Fruit fly (Drosophila melanogaster): ENCODE measurements around the gene CG16781.

Gene CG16781

dm6 chrX:3426803-3427613 lies 36.8 kb downstream of the CG16781 start (continued):
- TF ChIP-seq NFAT (GFP tag; IDR thresholded peaks at IDR 0.05) (no peak), CG7987 (GFP tag; optimal IDR thresholded peaks at IDR 0.05) (no peak), YL-1 (GFP tag; optimal IDR thresholded peaks at IDR 0.05) (no peak), CG17361 (GFP tag; IDR thresholded peaks at IDR 0.05) (no peak), fu2 (GFP tag; optimal IDR thresholded peaks at IDR 0.05) (no peak), sqz (GFP tag; optimal IDR thresholded peaks at IDR 0.05) (peak; percentile 78), Dip3 (GFP tag; optimal IDR thresholded peaks at IDR 0.05) (no peak), amos (GFP tag; IDR thresholded peaks at IDR 0.05; ENCODE audit: partially characterized antibody) (peak; percentile 62; the same call in 1 of the 2 replicates), CG1024 (GFP tag; IDR thresholded peaks at IDR 0.05) (no peak), CkIIα-i1 (GFP tag; IDR thresholded peaks at IDR 0.05) (no peak), unpg (GFP tag; optimal IDR thresholded peaks at IDR 0.05) (peak; percentile 10), Pdp1 (GFP tag; optimal IDR thresholded peaks at IDR 0.05) (peak in 1 of 2 experiments; percentile 43), ab (GFP tag; optimal IDR thresholded peaks at IDR 0.05) (no peak), Fer1 (GFP tag; optimal IDR thresholded peaks at IDR 0.05) (no peak), CG6272 (GFP tag; IDR thresholded peaks at IDR 0.05) (no peak), CG6254 (GFP tag; optimal IDR thresholded peaks at IDR 0.05) (no peak), Elba2 (GFP tag; optimal IDR thresholded peaks at IDR 0.05) (no peak), CG16813 (GFP tag; IDR thresholded peaks at IDR 0.05; ENCODE audit: partially characterized antibody) (peak; percentile 56; the same call in 2 of the 3 replicates), Kr (GFP tag; optimal IDR thresholded peaks at IDR 0.05) (no peak), Scr (GFP tag; IDR thresholded peaks at IDR 0.05; ENCODE audit: partially characterized antibody) (peak; percentile 40; the same call in 1 of the 2 replicates), chm (GFP tag; IDR thresholded peaks at IDR 0.05) (no peak), lilli (GFP tag; optimal IDR thresholded peaks at IDR 0.05) (no peak), dysf (GFP tag; IDR thresholded peaks at IDR 0.05) (no peak), tin (GFP tag; optimal IDR thresholded peaks at IDR 0.05) (no peak), crol (GFP tag; IDR thresholded peaks at IDR 0.05) (peak; percentile 57), CG17829 (tag; optimal IDR thresholded peaks at IDR 0.05) (no peak), slbo (GFP tag; IDR thresholded peaks at IDR 0.05) (no peak), CG12155 (GFP tag; optimal IDR thresholded peaks at IDR 0.05) (no peak), row (GFP tag; IDR thresholded peaks at IDR 0.05) (no peak), Med (GFP tag) (peak; percentile 52), Rx (GFP tag; IDR thresholded peaks at IDR 0.05) (no peak), Gsc (GFP tag; IDR thresholded peaks at IDR 0.05) (no peak), slp2 (GFP tag; optimal IDR thresholded peaks at IDR 0.05) (no peak), cwo (GFP tag; optimal IDR thresholded peaks at IDR 0.05) (peak; percentile 86), HLHmδ (GFP tag; optimal IDR thresholded peaks at IDR 0.05) (no peak), CG9876 (GFP tag; optimal IDR thresholded peaks at IDR 0.05) (no peak), CG14014 (GFP tag; IDR thresholded peaks at IDR 0.05) (no peak), Hsf (GFP tag; optimal IDR thresholded peaks at IDR 0.05) (no peak), Mad (GFP tag; optimal IDR thresholded peaks at IDR 0.05) (no peak), vnd (GFP tag; IDR thresholded peaks at IDR 0.05; ENCODE audit: partially characterized antibody) (no peak), Xbp1 (GFP tag; optimal IDR thresholded peaks at IDR 0.05) (no peak), stc (GFP tag; IDR thresholded peaks at IDR 0.05) (no peak), CG6854 (GFP tag; optimal IDR thresholded peaks at IDR 0.05) (no peak), Ssrp (tag; optimal IDR thresholded peaks at IDR 0.05) (no peak), sens (GFP tag) (peak; percentile 6), gsb (GFP tag; IDR thresholded peaks at IDR 0.05) (no peak), wek (GFP tag; optimal IDR thresholded peaks at IDR 0.05) (peak; percentile 7), trh (GFP tag; optimal IDR thresholded peaks at IDR 0.05) (no peak), CG1603 (tag; optimal IDR thresholded peaks at IDR 0.05) (no peak), CG10979 (tag; optimal IDR thresholded peaks at IDR 0.05) (no peak)
